Fruit fly (Drosophila melanogaster) whole organism, embryonic: Measurements from ENCODE around the gene CG44261.

Experiments
- ATbp ChIP-seq: fragments of 200-800 bp; sonication (Bioruptor generic); optimal IDR thresholded peaks from 2 replicates; lab custom pipeline; 2017; ENCODE audit warnings: missing biosample characterization, mild to moderate bottlenecking, missing genetic modification characterization, missing genetic modification reagents
- Abd-B ChIP-seq: fragments of 200-800 bp; sonication (Bioruptor generic); optimal IDR thresholded peaks from 2 replicates; lab custom pipeline; 2018; ENCODE audit warnings: missing biosample characterization, mild to moderate bottlenecking, missing genetic modification characterization, moderate library complexity
- Blimp-1 ChIP-seq: fragments of 200-800 bp; sonication (Bioruptor generic); optimal IDR thresholded peaks from 3 replicates; lab custom pipeline; 2018; ENCODE audit warnings: missing biosample characterization, missing genetic modification characterization, mild to moderate bottlenecking, moderate library complexity, missing genetic modification reagents
- C15 ChIP-seq: fragments of 200-800 bp; sonication (Bioruptor generic); IDR thresholded peaks from 3 replicates; pipeline ENCODE4 v1.3.6; 2022; ENCODE audit warnings: missing biosample characterization, missing genetic modification characterization
- CG12236 ChIP-seq: fragments of 200-800 bp; sonication (Bioruptor generic); optimal IDR thresholded peaks from 2 replicates; lab custom pipeline; 2016; ENCODE audit warnings: missing biosample characterization, missing genetic modification characterization
- CG1603 ChIP-seq: fragments of 200-800 bp; sonication (Bioruptor generic); optimal IDR thresholded peaks from 2 replicates; lab custom pipeline; 2019; ENCODE audit warnings: missing biosample characterization, mild to moderate bottlenecking, missing genetic modification characterization, moderate library complexity
- CG16815 ChIP-seq: fragments of 200-800 bp; sonication (Bioruptor generic); optimal IDR thresholded peaks from 3 replicates; lab custom pipeline; 2017; ENCODE audit warnings: missing biosample characterization, mild to moderate bottlenecking, missing genetic modification characterization
- CG16863 ChIP-seq: fragments of 200-800 bp; sonication (Bioruptor generic); optimal IDR thresholded peaks from 3 replicates; lab custom pipeline; 2016; ENCODE audit warnings: missing biosample characterization, missing genetic modification characterization
- CG17359 ChIP-seq: fragments of 200-800 bp; sonication (Bioruptor generic); optimal IDR thresholded peaks from 3 replicates; lab custom pipeline; 2018; ENCODE audit warnings: missing biosample characterization, mild to moderate bottlenecking, missing genetic modification characterization, moderate library complexity
- CG17612 ChIP-seq: fragments of 200-800 bp; sonication (Bioruptor generic); IDR thresholded peaks from 2 replicates; pipeline ENCODE4 v1.3.6; 2022; ENCODE audit warnings: missing biosample characterization, missing genetic modification characterization
- CG18619 ChIP-seq: fragments of 200-800 bp; sonication (Bioruptor generic); optimal IDR thresholded peaks from 3 replicates; lab custom pipeline; 2017; ENCODE audit warnings: missing biosample characterization, mild to moderate bottlenecking, missing genetic modification characterization
- CG18764 ChIP-seq: fragments of 200-800 bp; sonication (Bioruptor generic); optimal IDR thresholded peaks from 3 replicates; lab custom pipeline; 2016; ENCODE audit warnings: missing biosample characterization, missing genetic modification characterization
- CG2199 ChIP-seq: fragments of 200-800 bp; sonication (Bioruptor generic); IDR thresholded peaks from 3 replicates; pipeline ENCODE4 v1.3.6; 2022; ENCODE audit warnings: missing biosample characterization, missing genetic modification characterization
- CG2889 ChIP-seq: fragments of 200-800 bp; sonication (Bioruptor generic); IDR thresholded peaks from 3 replicates; pipeline ENCODE4 v1.3.6; 2022; ENCODE audit warnings: missing biosample characterization, missing genetic modification characterization
- CG3407 ChIP-seq: fragments of 200-800 bp; sonication (Bioruptor generic); optimal IDR thresholded peaks from 2 replicates; lab custom pipeline; 2018; ENCODE audit warnings: missing biosample characterization, mild to moderate bottlenecking, missing genetic modification characterization
- CG4360 ChIP-seq: fragments of 200-800 bp; sonication (Bioruptor generic); IDR thresholded peaks from 2 replicates; pipeline ENCODE4 v1.3.6; 2022; ENCODE audit warnings: missing biosample characterization, missing genetic modification characterization
- CG4424 ChIP-seq: fragments of 200-800 bp; sonication (Bioruptor generic); optimal IDR thresholded peaks from 3 replicates; lab custom pipeline; 2016; ENCODE audit warnings: missing biosample characterization, missing genetic modification characterization
- CG6654 ChIP-seq: fragments of 200-800 bp; sonication (Bioruptor generic); optimal IDR thresholded peaks from 2 replicates; lab custom pipeline; 2017; ENCODE audit warnings: missing biosample characterization, mild to moderate bottlenecking, missing genetic modification characterization
- CG8765 ChIP-seq: fragments of 200-800 bp; sonication (Bioruptor generic); IDR thresholded peaks from 2 replicates; pipeline ENCODE4 v1.3.6; 2022; ENCODE audit warnings: missing biosample characterization, missing genetic modification characterization
- CG9609 ChIP-seq: fragments of 200-800 bp; sonication (Bioruptor generic); optimal IDR thresholded peaks from 3 replicates; lab custom pipeline; 2016; ENCODE audit warnings: missing biosample characterization, missing genetic modification characterization
- Ets97D ChIP-seq: fragments of 200-800 bp; sonication (Bioruptor generic); optimal IDR thresholded peaks from 3 replicates; lab custom pipeline; 2016; ENCODE audit warnings: missing biosample characterization, missing genetic modification characterization
- GATAe ChIP-seq: fragments of 200-800 bp; sonication (Bioruptor generic); conservative IDR thresholded peaks from 2 replicates; pipeline ENCODE4 v1.3.6; 2022; ENCODE audit warnings: missing biosample characterization, missing genetic modification characterization
- Gsc ChIP-seq: fragments of 200-800 bp; sonication (Bioruptor generic); IDR thresholded peaks from 2 replicates; pipeline ENCODE4 v1.3.6; 2022; ENCODE audit warnings: missing biosample characterization, missing genetic modification characterization
- H2.0 ChIP-seq: fragments of 200-800 bp; sonication (Bioruptor generic); IDR thresholded peaks from 2 replicates; pipeline ENCODE4 v1.3.6; 2022; ENCODE audit warnings: missing biosample characterization, missing genetic modification characterization
- HHEX ChIP-seq: fragments of 200-800 bp; sonication (Bioruptor generic); optimal IDR thresholded peaks from 3 replicates; lab custom pipeline; 2017; ENCODE audit warnings: missing biosample characterization, mild to moderate bottlenecking, missing genetic modification characterization, missing genetic modification reagents
- HLHmδ ChIP-seq: fragments of 200-800 bp; sonication (Bioruptor generic); optimal IDR thresholded peaks from 2 replicates; lab custom pipeline; 2018; ENCODE audit warnings: missing biosample characterization, mild to moderate bottlenecking, missing genetic modification characterization, moderate library complexity
- HmgZ ChIP-seq: fragments of 200-800 bp; sonication (Bioruptor generic); optimal IDR thresholded peaks from 2 replicates; lab custom pipeline; 2018; ENCODE audit warnings: missing biosample characterization, mild to moderate bottlenecking, missing genetic modification characterization
- Hr39 ChIP-seq: fragments of >200 bp; optimal IDR thresholded peaks from 2 replicates; lab custom pipeline; 2017
- Lhr ChIP-seq: fragments of 200-800 bp; sonication (Bioruptor generic); optimal IDR thresholded peaks from 3 replicates; lab custom pipeline; 2017; ENCODE audit warnings: mild to moderate bottlenecking, missing biosample characterization, missing genetic modification reagents, missing genetic modification characterization
- Mad ChIP-seq: fragments of 200-800 bp; sonication (Bioruptor generic); optimal IDR thresholded peaks from 2 replicates; lab custom pipeline; 2016; ENCODE audit warnings: missing biosample characterization, missing genetic modification characterization
- Med ChIP-seq: fragments of 200-800 bp; sonication (Bioruptor generic); peaks from one replicate; lab custom pipeline; 2016; ENCODE audit warnings: missing biosample characterization, missing genetic modification characterization, mild to moderate bottlenecking, inconsistent platforms, moderate library complexity
- Mes4 ChIP-seq: fragments of 200-800 bp; sonication (Bioruptor generic); optimal IDR thresholded peaks from 2 replicates; lab custom pipeline; 2016; ENCODE audit warnings: missing biosample characterization, missing genetic modification characterization
- Mrtf ChIP-seq: fragments of 200-800 bp; sonication (Bioruptor generic); IDR thresholded peaks from 3 replicates; pipeline ENCODE4 v1.3.6; 2022; ENCODE audit warnings: missing biosample characterization, missing genetic modification characterization
- Nf-YC ChIP-seq: fragments of 200-800 bp; optimal IDR thresholded peaks from 3 replicates; lab custom pipeline; 2019; ENCODE audit warnings: missing biosample characterization, mild to moderate bottlenecking, missing genetic modification characterization, moderate library complexity
- Ptx1 ChIP-seq: fragments of 200-800 bp; sonication (Bioruptor generic); IDR thresholded peaks from 2 replicates; pipeline ENCODE4 v1.3.6; 2022; ENCODE audit warnings: missing biosample characterization, missing genetic modification characterization
- Scr ChIP-seq: fragments of 200-800 bp; sonication (Bioruptor generic); IDR thresholded peaks from 2 replicates; pipeline ENCODE4 v1.3.6; 2022; ENCODE audit warnings: missing biosample characterization, missing genetic modification characterization; ENCODE audit not compliant: partially characterized antibody
- al ChIP-seq: fragments of 200-800 bp; sonication (Bioruptor generic); IDR thresholded peaks from 2 replicates; pipeline ENCODE4 v1.3.6; 2022; ENCODE audit warnings: missing biosample characterization, missing genetic modification characterization
- bab2 ChIP-seq: fragments of 200-800 bp; sonication (Bioruptor generic); optimal IDR thresholded peaks from 2 replicates; lab custom pipeline; 2016; ENCODE audit warnings: missing biosample characterization, missing genetic modification characterization
- croc ChIP-seq: fragments of 200-800 bp; sonication (Bioruptor generic); conservative IDR thresholded peaks from 3 replicates; pipeline ENCODE4 v1.3.6; 2022; ENCODE audit warnings: missing biosample characterization, missing genetic modification characterization
- crol ChIP-seq: fragments of 200-800 bp; sonication (Bioruptor generic); IDR thresholded peaks from 2 replicates; pipeline ENCODE4 v1.3.6; 2022; ENCODE audit warnings: missing biosample characterization, missing genetic modification characterization
- dimm ChIP-seq: fragments of 200-800 bp; sonication (Bioruptor generic); IDR thresholded peaks from 2 replicates; pipeline ENCODE4 v1.3.6; 2022; ENCODE audit warnings: missing biosample characterization, missing genetic modification characterization
- fd3F ChIP-seq: fragments of 200-800 bp; sonication (Bioruptor generic); optimal IDR thresholded peaks from 2 replicates; lab custom pipeline; 2018; ENCODE audit warnings: missing biosample characterization, mild to moderate bottlenecking, missing genetic modification characterization, moderate library complexity
- fru ChIP-seq: fragments of >200 bp; optimal IDR thresholded peaks from 2 replicates; lab custom pipeline; 2017
- jumu ChIP-seq: fragments of 200-800 bp; sonication (Bioruptor generic); optimal IDR thresholded peaks from 3 replicates; lab custom pipeline; 2016; ENCODE audit warnings: missing biosample characterization, missing genetic modification characterization
- kni ChIP-seq: fragments of 200-800 bp; sonication (Bioruptor generic); optimal IDR thresholded peaks from 3 replicates; lab custom pipeline; 2017; ENCODE audit warnings: mild to moderate bottlenecking, missing biosample characterization, missing genetic modification reagents, missing genetic modification characterization
- mirr ChIP-seq: fragments of 200-800 bp; sonication (Bioruptor generic); optimal IDR thresholded peaks from 3 replicates; lab custom pipeline; 2018; ENCODE audit warnings: missing biosample characterization, mild to moderate bottlenecking, missing genetic modification characterization
- pb ChIP-seq: fragments of 200-800 bp; sonication (Bioruptor generic); optimal IDR thresholded peaks from 3 replicates; lab custom pipeline; 2016; ENCODE audit warnings: missing biosample characterization, missing genetic modification characterization
- rib ChIP-seq: fragments of 200-800 bp; sonication (Bioruptor generic); IDR thresholded peaks from 2 replicates; pipeline ENCODE4 v1.3.6; 2022; ENCODE audit warnings: missing biosample characterization, missing genetic modification characterization
- sisA ChIP-seq: fragments of 200-800 bp; sonication (Bioruptor generic); IDR thresholded peaks from 2 replicates; pipeline ENCODE4 v1.3.6; 2022; ENCODE audit warnings: missing biosample characterization, missing genetic modification characterization
- ssp ChIP-seq: fragments of 200-800 bp; sonication (Bioruptor generic); IDR thresholded peaks from 2 replicates; pipeline ENCODE4 v1.3.6; 2022; ENCODE audit warnings: missing biosample characterization, missing genetic modification characterization
- vnd ChIP-seq: fragments of 200-800 bp; sonication (Bioruptor generic); IDR thresholded peaks from 3 replicates; pipeline ENCODE4 v1.3.6; 2022; ENCODE audit warnings: missing biosample characterization, missing genetic modification characterization; ENCODE audit not compliant: partially characterized antibody
- z ChIP-seq: fragments of 200-800 bp; sonication (Bioruptor generic); IDR thresholded peaks from 3 replicates; pipeline ENCODE4 v1.3.6; 2022; ENCODE audit warnings: missing biosample characterization, missing genetic modification characterization

Gene CG44261

dm6 chr3R:9399951-9400392, 8.0 kb downstream of the CG44261 start, which contains the start of gene CG34117 (continued):
- TF ChIP-seq CG12236 (GFP tag; lab: Kevin White, UChicago) (no peak), mirr (GFP tag; lab: Kevin White, UChicago) (peak; percentile 17), bab2 (peak; percentile 65), jumu (peak; percentile 25), fru (lab: Kevin White, UChicago) (no peak), ssp (GFP tag; lab: Robert Waterston, UW) (peak; percentile 71), Lhr (peak; percentile 6), CG16863 (GFP tag; lab: Kevin White, UChicago) (peak; percentile 41), CG18764 (GFP tag; lab: Kevin White, UChicago) (peak; percentile 67), Ets97D (GFP tag; lab: Kevin White, UChicago) (peak; percentile 41), kni (GFP tag; lab: Kevin White, UChicago) (no peak), fd3F (peak; percentile 68), HmgZ (tag; lab: Kevin White, UChicago) (peak; percentile 85), Blimp-1 (peak; percentile 76), CG17359 (tag; lab: Kevin White, UChicago) (peak; percentile 86), Gsc (no peak), Abd-B (GFP tag; lab: Kevin White, UChicago) (peak; percentile 64), GATAe (GFP tag; lab: Robert Waterston, UW) (no peak), HHEX (GFP tag; lab: Kevin White, UChicago) (peak; percentile 74), CG2889 (GFP tag; lab: Robert Waterston, UW) (peak; percentile 60; the same call in 2 of the 3 replicates), CG3407 (GFP tag; lab: Kevin White, UChicago) (peak; percentile 13), Scr (GFP tag; lab: Robert Waterston, UW) (no peak), Mes4 (GFP tag; lab: Kevin White, UChicago) (no peak), CG4360 (GFP tag; lab: Robert Waterston, UW) (no peak; the same call in 1 of the 2 replicates), Mrtf (GFP tag; lab: Robert Waterston, UW) (peak; percentile 36; the same call in 2 of the 3 replicates), rib (0 out of 2 replicates have a peak, but pooled peaks have one; percentile 52), H2.0 (peak; percentile 62), dimm (no peak), Mad (GFP tag; lab: Kevin White, UChicago) (peak; percentile 55), CG16815 (GFP tag; lab: Kevin White, UChicago) (peak; percentile 58), HLHmδ (GFP tag; lab: Kevin White, UChicago) (no peak), crol (GFP tag; lab: Robert Waterston, UW) (no peak), ATbp (GFP tag; lab: Kevin White, UChicago) (peak; percentile 56), CG1603 (tag; lab: Kevin White, UChicago) (peak; percentile 66), CG8765 (peak; percentile 73), Nf-YC (tag; lab: Kevin White, UChicago) (peak; percentile 75), pb (GFP tag; lab: Kevin White, UChicago) (no peak), Ptx1 (GFP tag; lab: Robert Waterston, UW) (peak; percentile 86), CG9609 (GFP tag; lab: Kevin White, UChicago) (no peak), C15 (GFP tag; lab: Robert Waterston, UW) (peak; percentile 56; the same call in 1 of the 3 replicates), Hr39 (no peak), vnd (no peak), al (GFP tag; lab: Robert Waterston, UW) (peak; percentile 74), croc (GFP tag; lab: Robert Waterston, UW) (peak; percentile 37), CG6654 (GFP tag; lab: Kevin White, UChicago) (no peak), CG18619 (GFP tag; lab: Kevin White, UChicago) (peak; percentile 64), Med (GFP tag; lab: Kevin White, UChicago) (peak; percentile 93), sisA (GFP tag; lab: Robert Waterston, UW) (peak; percentile 79), CG4424 (GFP tag; lab: Kevin White, UChicago) (peak; percentile 81), CG2199 (GFP tag; lab: Robert Waterston, UW) (peak; percentile 16; the same call in 1 of the 3 replicates), CG17612 (peak; percentile 5; the same call in 1 of the 2 replicates), z (no peak)
